Fruit fly (Drosophila melanogaster): ENCODE data around the gene bbg.

- TF ChIP-seq Dll (optimal IDR thresholded peaks at IDR 0.05) (no peak), psq (optimal IDR thresholded peaks at IDR 0.05) (no peak), usp (GFP tag; optimal IDR thresholded peaks at IDR 0.05) (no peak), EcR (GFP tag; optimal IDR thresholded peaks at IDR 0.05) (no peak), CG8478 (optimal IDR thresholded peaks at IDR 0.05) (no peak)
These were observed 116.1 kb downstream of the bbg start for dm6 chr3L:14420021-14420420.

Measured in whole organism.